ENCODE assay signal across 6 fruit fly cellular contexts in the genomic region with DNA sequence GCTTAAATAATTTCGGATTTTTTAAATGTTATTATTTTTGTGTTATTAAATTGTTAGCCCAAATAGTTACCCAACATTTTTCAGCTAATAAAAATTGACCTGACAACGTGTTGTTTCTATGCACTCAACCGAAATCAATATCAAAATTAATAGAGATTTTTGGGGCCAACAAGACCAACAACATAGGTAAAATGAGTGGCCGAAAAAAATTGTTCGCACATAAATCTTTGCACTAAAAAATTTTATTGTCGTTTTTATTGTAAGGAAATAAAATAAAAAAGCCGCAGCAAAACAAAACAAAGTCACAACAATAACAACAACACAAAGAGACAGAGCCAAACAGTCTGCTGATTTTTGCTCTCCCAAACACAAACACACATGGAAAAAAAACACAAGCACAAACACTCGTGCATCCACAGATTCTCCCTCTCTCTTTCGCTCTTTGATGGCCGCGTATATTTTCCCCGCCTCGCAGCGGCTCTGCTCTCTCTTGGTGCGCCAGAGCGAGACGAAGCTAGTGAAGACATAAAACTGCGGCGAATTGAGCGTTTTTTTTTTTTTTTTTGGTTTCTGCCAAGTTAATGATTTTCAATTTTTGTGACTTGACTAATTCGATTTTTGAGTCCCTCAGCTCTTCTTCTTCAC.
TF ChIP-seq lines count a peak whose summit lies in the region.

No protein-coding gene starts in this region.

- no peak for TF ChIP-seq CTCF in whole organism, embryonic (GFP tag; optimal IDR thresholded peaks at IDR 0.05; lab: Kevin White, UChicago)

TF ChIP-seq in whole organism, 6 proteins besides CTCF, POLR2A, EP300 and RAD21:
- peak; percentile 83 for TF ChIP-seq CG8478 (optimal IDR thresholded peaks at IDR 0.05; lab: Kevin White, UChicago)
- peak; percentile 8 for TF ChIP-seq Dll (optimal IDR thresholded peaks at IDR 0.05; lab: Kevin White, UChicago)
- TF ChIP-seq pan (optimal IDR thresholded peaks at IDR 0.05; lab: Kevin White, UChicago) = no peak
- TF ChIP-seq EcR (GFP tag; optimal IDR thresholded peaks at IDR 0.05; lab: Kevin White, UChicago) = no peak

TF ChIP-seq in whole organism, adult, 20 proteins besides CTCF, POLR2A, EP300 and RAD21:
- TF ChIP-seq Crg-1 (GFP tag; optimal IDR thresholded peaks at IDR 0.05; lab: Kevin White, UChicago) (no peak), pad (GFP tag; optimal IDR thresholded peaks at IDR 0.05; lab: Kevin White, UChicago) (peak; percentile 98), CG14711 (tag; optimal IDR thresholded peaks at IDR 0.05; lab: Kevin White, UChicago) (no peak), kay (GFP tag; lab: Kevin White, UChicago; ENCODE audit: borderline replicate concordance) (peak; percentile 65), Hr96 (GFP tag; optimal IDR thresholded peaks at IDR 0.05; lab: Kevin White, UChicago) (no peak)

TF ChIP-seq in whole organism, embryonic, 481 proteins besides CTCF, POLR2A, EP300 and RAD21 (continues in another document):
- TF ChIP-seq dpn (GFP tag; optimal IDR thresholded peaks at IDR 0.05; lab: Kevin White, UChicago) = no peak
- TF ChIP-seq CG14710 (tag; optimal IDR thresholded peaks at IDR 0.05; lab: Kevin White, UChicago) = no peak
- TF ChIP-seq CG33213 (GFP tag; optimal IDR thresholded peaks at IDR 0.05; lab: Kevin White, UChicago) = no peak
- TF ChIP-seq CG6791 (GFP tag; IDR thresholded peaks at IDR 0.05; lab: Robert Waterston, UW; ENCODE audit: partially characterized antibody) = no peak
- TF ChIP-seq dati (GFP tag; IDR thresholded peaks at IDR 0.05; lab: Robert Waterston, UW) = no peak
- TF ChIP-seq sqz (GFP tag; optimal IDR thresholded peaks at IDR 0.05; lab: Kevin White, UChicago) = peak; percentile 98
- no peak for TF ChIP-seq CG12942 (GFP tag; optimal IDR thresholded peaks at IDR 0.05; lab: Kevin White, UChicago)
- TF ChIP-seq Six4 (GFP tag; optimal IDR thresholded peaks at IDR 0.05; lab: Kevin White, UChicago) = no peak
- TF ChIP-seq Hmx (GFP tag; optimal IDR thresholded peaks at IDR 0.05; lab: Kevin White, UChicago) = no peak
- peak; percentile 37; the same call in 1 of the 2 replicates for TF ChIP-seq onecut (GFP tag; IDR thresholded peaks at IDR 0.05; lab: Robert Waterston, UW)
- no peak for TF ChIP-seq Dp (GFP tag; optimal IDR thresholded peaks at IDR 0.05; lab: Kevin White, UChicago)
- no peak for TF ChIP-seq CG9437 (GFP tag; optimal IDR thresholded peaks at IDR 0.05; lab: Kevin White, UChicago)
- peak in 1 of 2 experiments; percentile 30 for TF ChIP-seq Hr51 (GFP tag; optimal IDR thresholded peaks at IDR 0.05; lab: Kevin White, UChicago)
- TF ChIP-seq CG1832 (GFP tag; optimal IDR thresholded peaks at IDR 0.05; lab: Kevin White, UChicago) = peak; percentile 96
- no peak for TF ChIP-seq CG17912 (GFP tag; optimal IDR thresholded peaks at IDR 0.05; lab: Kevin White, UChicago)
- TF ChIP-seq fru (optimal IDR thresholded peaks at IDR 0.05; lab: Kevin White, UChicago) = no peak
- TF ChIP-seq Asciz (GFP tag; optimal IDR thresholded peaks at IDR 0.05; lab: Kevin White, UChicago) = no peak
- peak; percentile 33 for TF ChIP-seq sens (GFP tag; lab: Kevin White, UChicago)
- TF ChIP-seq sd (tag; optimal IDR thresholded peaks at IDR 0.05; lab: Kevin White, UChicago) = peak; percentile 32

TF ChIP-seq in whole organism, prepupa, 60 proteins besides CTCF, POLR2A, EP300 and RAD21 (continues in another document):
- TF ChIP-seq net (GFP tag; optimal IDR thresholded peaks at IDR 0.05; lab: Kevin White, UChicago) (no peak), CG8119 (GFP tag; IDR thresholded peaks at IDR 0.05; lab: Robert Waterston, UW) (peak; percentile 51; the same call in 2 of the 3 replicates), Ets96B (tag; optimal IDR thresholded peaks at IDR 0.05; lab: Kevin White, UChicago) (peak; percentile 44), CG6808 (GFP tag; optimal IDR thresholded peaks at IDR 0.05; lab: Kevin White, UChicago) (peak; percentile 44), salr (GFP tag; optimal IDR thresholded peaks at IDR 0.05; lab: Kevin White, UChicago) (no peak), lz (GFP tag; optimal IDR thresholded peaks at IDR 0.05; lab: Kevin White, UChicago) (peak; percentile 16), Eip78C (GFP tag; lab: Kevin White, UChicago) (peak; percentile 61), Lpt (GFP tag; optimal IDR thresholded peaks at IDR 0.05; lab: Kevin White, UChicago) (peak; percentile 41), CG3032 (tag; optimal IDR thresholded peaks at IDR 0.05; lab: Kevin White, UChicago) (peak; percentile 46), esn (GFP tag; optimal IDR thresholded peaks at IDR 0.05; lab: Kevin White, UChicago) (no peak), spab (GFP tag; optimal IDR thresholded peaks at IDR 0.05; lab: Kevin White, UChicago) (peak; percentile 30), CG6163 (GFP tag; IDR thresholded peaks at IDR 0.05; lab: Robert Waterston, UW) (peak; percentile 82), CG11294 (GFP tag; IDR thresholded peaks at IDR 0.05; lab: Robert Waterston, UW) (peak; percentile 10; the same call in 1 of the 2 replicates), Hr4 (GFP tag; optimal IDR thresholded peaks at IDR 0.05; lab: Kevin White, UChicago) (no peak), Hr39 (GFP tag; optimal IDR thresholded peaks at IDR 0.05; lab: Kevin White, UChicago) (no peak), Gug (GFP tag; IDR thresholded peaks at IDR 0.05; lab: Robert Waterston, UW) (0 out of 2 replicates have a peak, but pooled peaks have one; percentile 17), CG10669 (GFP tag; optimal IDR thresholded peaks at IDR 0.05; lab: Kevin White, UChicago) (peak; percentile 16), Smox (GFP tag; optimal IDR thresholded peaks at IDR 0.05; lab: Kevin White, UChicago) (no peak), CG6276 (GFP tag; optimal IDR thresholded peaks at IDR 0.05; lab: Kevin White, UChicago) (peak; percentile 39)

TF ChIP-seq in whole organism, pupa, 21 proteins besides CTCF, POLR2A, EP300 and RAD21:
- peak; percentile 49 for TF ChIP-seq Ets98B (GFP tag; IDR thresholded peaks at IDR 0.05; lab: Robert Waterston, UW)
- TF ChIP-seq CG10348 (GFP tag; IDR thresholded peaks at IDR 0.05; lab: Robert Waterston, UW) = no peak
- TF ChIP-seq CG8301 (tag; optimal IDR thresholded peaks at IDR 0.05; lab: Kevin White, UChicago) = no peak
- TF ChIP-seq CG13204 (GFP tag; optimal IDR thresholded peaks at IDR 0.05; lab: Kevin White, UChicago) = peak; percentile 55
- peak; percentile 39 for TF ChIP-seq CG34367 (tag; optimal IDR thresholded peaks at IDR 0.05; lab: Kevin White, UChicago)
- peak; percentile 60 for TF ChIP-seq CG12605 (GFP tag; IDR thresholded peaks at IDR 0.05; lab: Robert Waterston, UW)
- TF ChIP-seq CG8159 (tag; optimal IDR thresholded peaks at IDR 0.05; lab: Kevin White, UChicago) = peak; percentile 35
- TF ChIP-seq Pif1A (GFP tag; optimal IDR thresholded peaks at IDR 0.05; lab: Kevin White, UChicago) = peak; percentile 44
- no peak for TF ChIP-seq CG17806 (tag; optimal IDR thresholded peaks at IDR 0.05; lab: Kevin White, UChicago)
- peak; percentile 13 for TF ChIP-seq CG15710 (tag; optimal IDR thresholded peaks at IDR 0.05; lab: Kevin White, UChicago)
- peak; percentile 70 for TF ChIP-seq CG32121 (GFP tag; IDR thresholded peaks at IDR 0.05; lab: Robert Waterston, UW)
- peak; percentile 37 for TF ChIP-seq CG14655 (GFP tag; optimal IDR thresholded peaks at IDR 0.05; lab: Kevin White, UChicago)
- peak; percentile 79 for TF ChIP-seq gl (tag; optimal IDR thresholded peaks at IDR 0.05; lab: Kevin White, UChicago)
- peak; percentile 79 for TF ChIP-seq CG4496 (GFP tag; IDR thresholded peaks at IDR 0.05; lab: Robert Waterston, UW)
- TF ChIP-seq CG9948 (tag; optimal IDR thresholded peaks at IDR 0.05; lab: Kevin White, UChicago) = no peak
- peak; percentile 56; the same call in 1 of the 2 replicates for TF ChIP-seq rn (GFP tag; IDR thresholded peaks at IDR 0.05; lab: Robert Waterston, UW)
- peak; percentile 71 for TF ChIP-seq D1 (tag; optimal IDR thresholded peaks at IDR 0.05; lab: Kevin White, UChicago)
- peak; percentile 78 for TF ChIP-seq fd96Ca (GFP tag; IDR thresholded peaks at IDR 0.05; lab: Robert Waterston, UW)
- TF ChIP-seq EcR (GFP tag; optimal IDR thresholded peaks at IDR 0.05; lab: Kevin White, UChicago) = peak; percentile 33
- no peak for TF ChIP-seq Pif1B (GFP tag; optimal IDR thresholded peaks at IDR 0.05; lab: Kevin White, UChicago)
- TF ChIP-seq Snoo (tag; optimal IDR thresholded peaks at IDR 0.05; lab: Kevin White, UChicago) = peak; percentile 42
TF ChIP-seq in whole organism, pupa: peak in this region for 16.

TF ChIP-seq in whole organism, wandering third instar larva, 38 proteins besides CTCF, POLR2A, EP300 and RAD21 (continues in another document):
- TF ChIP-seq N (GFP tag; optimal IDR thresholded peaks at IDR 0.05; lab: Kevin White, UChicago) (peak; percentile 16), OdsH (GFP tag; optimal IDR thresholded peaks at IDR 0.05; lab: Kevin White, UChicago) (no peak), dl (GFP tag; optimal IDR thresholded peaks at IDR 0.05; lab: Kevin White, UChicago; ENCODE audit: insufficient read depth in 1 of 2, partially characterized antibody in 2 of 2) (peak in 1 of 2 experiments; percentile 40), woc (GFP tag; optimal IDR thresholded peaks at IDR 0.05; lab: Kevin White, UChicago) (no peak), lola (GFP tag; optimal IDR thresholded peaks at IDR 0.05; lab: Kevin White, UChicago) (no peak), Jra (GFP tag; optimal IDR thresholded peaks at IDR 0.05; lab: Kevin White, UChicago) (no peak), br (GFP tag; optimal IDR thresholded peaks at IDR 0.05; lab: Kevin White, UChicago) (peak; percentile 27), Hr83 (GFP tag; optimal IDR thresholded peaks at IDR 0.05; lab: Kevin White, UChicago; ENCODE audit: poor library complexity, severe bottlenecking) (peak; percentile 60), GATAd (GFP tag; optimal IDR thresholded peaks at IDR 0.05; lab: Kevin White, UChicago) (no peak), usp (GFP tag; optimal IDR thresholded peaks at IDR 0.05; lab: Kevin White, UChicago) (no peak), CG9705 (GFP tag; optimal IDR thresholded peaks at IDR 0.05; lab: Kevin White, UChicago) (no peak), rgr (GFP tag; optimal IDR thresholded peaks at IDR 0.05; lab: Kevin White, UChicago) (no peak), Dif (GFP tag; optimal IDR thresholded peaks at IDR 0.05; lab: Kevin White, UChicago; ENCODE audit: partially characterized antibody) (peak; percentile 71), Hr78 (GFP tag; optimal IDR thresholded peaks at IDR 0.05; lab: Kevin White, UChicago) (no peak), dmrt93B (GFP tag; optimal IDR thresholded peaks at IDR 0.05; lab: Kevin White, UChicago) (no peak), jim (GFP tag; optimal IDR thresholded peaks at IDR 0.05; lab: Kevin White, UChicago) (peak; percentile 32), sv (GFP tag; optimal IDR thresholded peaks at IDR 0.05; lab: Kevin White, UChicago) (no peak), Rel (GFP tag; optimal IDR thresholded peaks at IDR 0.05; lab: Kevin White, UChicago) (no peak), Rel (tag; optimal IDR thresholded peaks at IDR 0.05; lab: Kevin White, UChicago) (peak; percentile 36), CrebA (GFP tag; optimal IDR thresholded peaks at IDR 0.05; lab: Kevin White, UChicago; ENCODE audit: borderline replicate concordance) (peak; percentile 10), psq (GFP tag; optimal IDR thresholded peaks at IDR 0.05; lab: Kevin White, UChicago) (no peak), Hnf4 (GFP tag; optimal IDR thresholded peaks at IDR 0.05; lab: Kevin White, UChicago) (no peak)
